Worm (Caenorhabditis elegans) whole organism, late embryonic: ENCODE results near the gene Y46G5A.28.

ENCODE experiments used
- C08G9.2 ChIP-seq: sonication (generic microtip); optimal IDR thresholded peaks from 2 replicates; lab custom pipeline; 2016; ENCODE audit warnings: mild to moderate bottlenecking, missing genetic modification characterization, moderate library complexity, missing compliant biosample characterization
- K09A11.1 ChIP-seq: sonication (generic microtip); optimal IDR thresholded peaks from 2 replicates; lab custom pipeline; 2017; ENCODE audit warnings: antibody characterized with exemption, mild to moderate bottlenecking, missing genetic modification characterization, missing compliant biosample characterization; ENCODE audit not compliant: insufficient read depth
- ceh-18 ChIP-seq: sonication (generic microtip); optimal IDR thresholded peaks from 2 replicates; lab custom pipeline; 2016; ENCODE audit warnings: missing genetic modification characterization, missing compliant biosample characterization
- ceh-31 ChIP-seq: sonication (generic microtip); optimal IDR thresholded peaks from 2 replicates; lab custom pipeline; 2016; ENCODE audit warnings: missing genetic modification characterization, missing compliant biosample characterization
- ceh-48 ChIP-seq: sonication (generic microtip); optimal IDR thresholded peaks from 2 replicates; lab custom pipeline; 2016; ENCODE audit warnings: missing genetic modification characterization, inconsistent platforms, missing compliant biosample characterization
- che-1 ChIP-seq: sonication (generic microtip); optimal IDR thresholded peaks from 2 replicates; lab custom pipeline; 2016; ENCODE audit warnings: mild to moderate bottlenecking, missing genetic modification characterization, missing compliant biosample characterization
- dve-1 ChIP-seq: sonication (generic microtip); optimal IDR thresholded peaks from 2 replicates; lab custom pipeline; 2017; ENCODE audit warnings: antibody characterized with exemption, mild to moderate bottlenecking, missing genetic modification characterization, missing compliant biosample characterization
- odd-2 ChIP-seq: sonication (generic microtip); optimal IDR thresholded peaks from 2 replicates; lab custom pipeline; 2017; ENCODE audit warnings: antibody characterized with exemption, mild to moderate bottlenecking, missing genetic modification characterization, missing compliant biosample characterization
- pha-2 ChIP-seq: sonication (generic microtip); optimal IDR thresholded peaks from 2 replicates; lab custom pipeline; 2017; ENCODE audit warnings: mild to moderate bottlenecking, missing genetic modification characterization, missing compliant biosample characterization
- pha-4 ChIP-seq: fragments of 150-350 bp; optimal IDR thresholded peaks from 2 replicates; lab custom pipeline; 2018; ENCODE audit warnings: missing biosample characterization, missing genetic modification reagents, missing genetic modification characterization
- ref-2 ChIP-seq: sonication (generic microtip); optimal IDR thresholded peaks from 2 replicates; lab custom pipeline; 2016; ENCODE audit warnings: missing genetic modification characterization, missing compliant biosample characterization
- sox-4 ChIP-seq: sonication (generic microtip); optimal IDR thresholded peaks from 2 replicates; lab custom pipeline; 2017; ENCODE audit warnings: mild to moderate bottlenecking, missing genetic modification characterization, inconsistent platforms, missing compliant biosample characterization
- tbx-7 ChIP-seq: sonication (generic microtip); optimal IDR thresholded peaks from 2 replicates; lab custom pipeline; 2016; ENCODE audit warnings: missing genotype, missing genetic modification characterization, missing compliant biosample characterization
- unc-86 ChIP-seq: sonication (generic microtip); optimal IDR thresholded peaks from 2 replicates; lab custom pipeline; 2016; ENCODE audit warnings: missing genetic modification characterization, missing compliant biosample characterization

The Y46G5A.28 gene

DNA sequence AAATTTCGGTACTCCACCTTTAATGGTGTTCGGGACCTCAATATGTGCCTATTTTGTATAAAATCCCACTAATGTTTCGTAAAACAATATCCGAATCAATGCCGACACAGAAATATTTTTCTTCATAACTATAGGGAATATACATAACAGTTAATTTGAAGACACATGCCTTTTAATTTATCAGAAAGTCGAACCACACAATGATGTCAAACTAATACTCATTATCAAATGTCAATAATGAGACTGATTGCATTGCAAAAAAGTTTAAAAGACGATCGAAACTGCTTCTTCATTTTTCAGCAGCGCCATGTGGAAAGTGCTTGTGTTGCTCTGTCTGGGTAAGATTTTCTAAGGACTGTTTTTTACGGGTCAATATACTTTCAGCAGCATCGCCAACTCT lies 50.8 kb downstream of the Y46G5A.28 start, which contains the start of gene clec-65:
TSS of gene clec-65 (plus strand) at position 301 of the 400 bp plus-strand sequence.
- TF ChIP-seq ceh-18 (tag; lab: Kevin White, UChicago) (no peak), ceh-48 (tag; lab: Kevin White, UChicago) (no peak), K09A11.1 (tag; lab: Kevin White, UChicago) (no peak), ceh-31 (tag; lab: Kevin White, UChicago) (no peak), unc-86 (tag; lab: Kevin White, UChicago) (no peak), ref-2 (no peak), tbx-7 (tag; lab: Kevin White, UChicago) (no peak), pha-4 (tag; lab: Kevin White, UChicago) (no peak), odd-2 (tag; lab: Kevin White, UChicago) (no peak), che-1 (tag; lab: Kevin White, UChicago) (no peak), pha-2 (tag; lab: Kevin White, UChicago) (no peak), sox-4 (tag; lab: Kevin White, UChicago) (no peak), C08G9.2 (tag; lab: Kevin White, UChicago) (no peak), dve-1 (tag; lab: Kevin White, UChicago) (no peak)
